Fruit fly (Drosophila melanogaster): ENCODE results near the gene CG32801.

- TF ChIP-seq CG8478 (optimal IDR thresholded peaks at IDR 0.05) (no peak), CTCF (optimal IDR thresholded peaks at IDR 0.05) (no peak)
Measured at dm6 chrX:1945241-1945640, 42.3 kb upstream of the CG32801 start.
